Fruit fly (Drosophila melanogaster) S2 (cell line): ENCODE data around the gene Ddr.

Source experiments
- CG8478 ChIP-seq: fragments of >200 bp; optimal IDR thresholded peaks from 2 replicates; lab custom pipeline; 2018
- CTCF ChIP-seq, 2 experiments: fragments of >200 bp; optimal IDR thresholded peaks; 2 replicates each; lab custom pipeline; 2018

Gene Ddr

dm6 chr2L:6242026-6242425 lies 10.9 kb upstream of the Ddr start:
- TF ChIP-seq CG8478 (lab: Kevin White, UChicago) (no peak), CTCF (optimal IDR thresholded peaks at IDR 0.05; lab: Kevin White, UChicago) (no peak)

- TF ChIP-seq CG8478 (lab: Kevin White, UChicago) (no peak), CTCF (optimal IDR thresholded peaks at IDR 0.05; lab: Kevin White, UChicago) (no peak)
Observed at dm6 chr2L:6249421-6249820, 3.5 kb upstream of the Ddr start.

- TF ChIP-seq CTCF (optimal IDR thresholded peaks at IDR 0.05; lab: Kevin White, UChicago) (no peak), CG8478 (lab: Kevin White, UChicago) (no peak)
Observed at dm6 chr2L:6252258-6253004, 492 bp upstream of the Ddr start.

- TF ChIP-seq CTCF (optimal IDR thresholded peaks at IDR 0.05; lab: Kevin White, UChicago) (no peak), CG8478 (lab: Kevin White, UChicago) (no peak)
Observed at dm6 chr2L:6255488-6255887, 2.6 kb downstream of the Ddr start, which contains the start of gene AANATL2. TSS of gene AANATL2 (plus strand) at chr2L:6255859.

dm6 chr2L:6259629-6260028 lies 6.7 kb downstream of the Ddr start:
- TF ChIP-seq CG8478 (lab: Kevin White, UChicago) (no peak), CTCF (optimal IDR thresholded peaks at IDR 0.05; lab: Kevin White, UChicago) (peak; percentile 16 to 20)

- no peak for TF ChIP-seq CG8478 (lab: Kevin White, UChicago)
- TF ChIP-seq CTCF (optimal IDR thresholded peaks at IDR 0.05; lab: Kevin White, UChicago) = no peak
Observed at dm6 chr2L:6264390-6264789, 11.5 kb downstream of the Ddr start, which contains the start of gene CG13983. TSS of gene CG13983 (minus strand) at chr2L:6264490.

dm6 chr2L:6271384-6271783 lies 18.5 kb downstream of the Ddr start:
- TF ChIP-seq CTCF (optimal IDR thresholded peaks at IDR 0.05; lab: Kevin White, UChicago) (no peak), CG8478 (lab: Kevin White, UChicago) (no peak)

- TF ChIP-seq CG8478 (lab: Kevin White, UChicago) (no peak), CTCF (optimal IDR thresholded peaks at IDR 0.05; lab: Kevin White, UChicago) (no peak)
Observed at dm6 chr2L:6273963-6274834, 21.3 kb downstream of the Ddr start.

dm6 chr2L:6275981-6276380 lies 23.1 kb downstream of the Ddr start:
- TF ChIP-seq CG8478 (lab: Kevin White, UChicago) (no peak), CTCF (optimal IDR thresholded peaks at IDR 0.05; lab: Kevin White, UChicago) (no peak)

dm6 chr2L:6276815-6277214 lies 23.9 kb downstream of the Ddr start:
- TF ChIP-seq CG8478 (lab: Kevin White, UChicago) (no peak), CTCF (optimal IDR thresholded peaks at IDR 0.05; lab: Kevin White, UChicago) (no peak)

dm6 chr2L:6280328-6280727 lies 27.4 kb downstream of the Ddr start:
- no peak for TF ChIP-seq CG8478 (lab: Kevin White, UChicago)
- peak; percentile 43 to 73 for TF ChIP-seq CTCF (optimal IDR thresholded peaks at IDR 0.05; lab: Kevin White, UChicago)

- TF ChIP-seq CG8478 (lab: Kevin White, UChicago) (no peak), CTCF (optimal IDR thresholded peaks at IDR 0.05; lab: Kevin White, UChicago) (no peak)
Observed at dm6 chr2L:6283376-6283775, 30.5 kb downstream of the Ddr start.

dm6 chr2L:6291605-6292004 lies 38.7 kb downstream of the Ddr start:
- TF ChIP-seq CG8478 (lab: Kevin White, UChicago) (no peak), CTCF (optimal IDR thresholded peaks at IDR 0.05; lab: Kevin White, UChicago) (no peak)

dm6 chr2L:6301616-6302015 lies 48.7 kb downstream of the Ddr start:
- TF ChIP-seq CG8478 (lab: Kevin White, UChicago) = no peak
- peak; percentile 35 to 55 for TF ChIP-seq CTCF (optimal IDR thresholded peaks at IDR 0.05; lab: Kevin White, UChicago)

- TF ChIP-seq CG8478 (lab: Kevin White, UChicago) = no peak
- TF ChIP-seq CTCF (optimal IDR thresholded peaks at IDR 0.05; lab: Kevin White, UChicago) = no peak
Observed at dm6 chr2L:6306895-6307294, 54.0 kb downstream of the Ddr start.
